Worm (Caenorhabditis elegans) whole organism, L3 larva: ENCODE data around the gene srw-130.

ENCODE experiments used
- ceh-82 ChIP-seq: fragments of 150-350 bp; optimal IDR thresholded peaks from 2 replicates; lab custom pipeline; 2014; ENCODE audit warnings: missing biosample characterization, missing genetic modification characterization
- egl-27 ChIP-seq: sonication (generic microtip); optimal IDR thresholded peaks from 4 replicates; lab custom pipeline; 2017; ENCODE audit warnings: missing biosample characterization, missing genetic modification reagents, missing genetic modification characterization
- elt-2 ChIP-seq: sonication (generic microtip); optimal IDR thresholded peaks from 2 replicates; lab custom pipeline; 2016; ENCODE audit warnings: missing genetic modification reagents, mild to moderate bottlenecking, missing genetic modification characterization, missing compliant biosample characterization
- nhr-23 ChIP-seq: fragments of 150-350 bp; optimal IDR thresholded peaks from 2 replicates; lab custom pipeline; 2014; ENCODE audit warnings: missing biosample characterization, missing genetic modification reagents, missing genetic modification characterization
- nhr-237 ChIP-seq: fragments of 150-350 bp; optimal IDR thresholded peaks from 2 replicates; lab custom pipeline; 2014; ENCODE audit warnings: missing biosample characterization, missing genetic modification characterization
- pha-4 ChIP-seq: fragments of 150-350 bp; optimal IDR thresholded peaks from 2 replicates; lab custom pipeline; 2014; ENCODE audit warnings: missing biosample characterization, missing genetic modification reagents, missing genetic modification characterization
- zag-1 ChIP-seq: fragments of 150-350 bp; optimal IDR thresholded peaks from 2 replicates; lab custom pipeline; 2014; ENCODE audit warnings: missing biosample characterization, missing genetic modification characterization

DNA sequence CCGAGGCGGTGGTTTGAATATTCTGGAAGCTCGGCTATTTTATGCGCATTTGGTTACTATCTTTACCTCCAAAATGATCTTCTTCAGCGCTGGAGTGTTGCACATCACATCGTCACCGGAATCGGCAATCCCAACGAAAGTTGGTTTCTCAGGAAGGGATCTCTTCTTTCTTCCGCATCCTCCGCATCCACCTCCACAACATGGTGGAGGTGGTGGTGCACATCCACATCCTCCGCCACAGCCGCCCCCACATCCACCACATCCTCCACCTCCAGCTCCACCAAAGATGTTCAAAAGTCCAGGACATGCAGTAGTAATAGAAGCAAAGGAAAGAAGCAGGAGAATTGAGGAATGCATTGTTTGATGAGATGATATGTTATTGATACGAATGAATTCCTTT, 8.7 kb upstream of the srw-130 start, which contains the start of gene grl-31:
- TF ChIP-seq elt-2 (tag; lab: Kevin White, UChicago) (no peak), nhr-237 (tag; lab: Kevin White, UChicago) (no peak), zag-1 (tag; lab: Kevin White, UChicago) (no peak), ceh-82 (tag; lab: Kevin White, UChicago) (no peak), pha-4 (tag; lab: Kevin White, UChicago) (no peak), nhr-23 (tag; lab: Kevin White, UChicago) (no peak), egl-27 (tag; lab: Kevin White, UChicago) (no peak)
